Fruit fly (Drosophila melanogaster): ENCODE data around the gene Fum2.

Gene Fum2

DNA sequence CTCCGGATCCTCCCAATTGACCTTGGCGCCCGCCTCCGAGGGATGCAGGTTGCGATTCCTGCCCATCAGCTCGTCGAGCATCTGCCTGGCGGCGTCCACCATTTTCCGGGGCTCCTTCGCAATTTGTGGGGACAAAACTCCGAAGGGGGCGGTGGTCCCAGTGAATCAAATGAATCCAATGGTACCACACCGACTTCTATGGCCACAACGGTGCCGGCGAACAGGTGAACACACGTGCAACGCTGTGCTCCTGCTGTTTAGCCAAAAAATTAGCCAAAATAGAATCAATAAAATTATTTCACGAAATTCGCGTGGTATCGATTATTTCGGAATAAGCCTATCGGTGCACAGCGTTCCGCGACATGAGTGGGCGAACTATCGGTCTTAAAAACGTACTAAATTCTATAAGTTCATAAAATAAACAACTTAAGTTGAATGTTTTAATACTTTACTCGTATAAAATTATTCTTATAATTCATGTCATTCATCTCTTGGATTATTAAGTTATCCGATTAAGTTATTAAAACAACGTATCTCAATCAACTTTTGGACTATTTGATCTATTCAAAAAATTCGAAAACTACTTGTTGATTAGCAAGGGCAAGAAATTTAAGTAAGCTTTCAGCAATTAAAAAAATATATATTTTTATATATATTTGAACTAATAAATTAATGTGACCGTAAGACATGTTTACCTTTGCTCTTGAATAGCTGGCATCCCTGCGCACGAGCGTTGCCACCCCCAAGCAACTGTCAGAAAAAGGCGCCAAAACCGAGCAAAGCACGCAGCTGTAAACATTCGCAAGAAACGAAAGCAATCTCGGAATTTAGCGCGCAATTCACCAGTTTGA is 7.7 kb upstream of the Fum2 start, which contains the start of the genes CG3198 and Mcm6 (continued):
- TF ChIP-seq CG10462 (GFP tag; optimal IDR thresholded peaks at IDR 0.05) (no peak), E2f2 (GFP tag; IDR thresholded peaks at IDR 0.05) (peak; percentile 82), CTCF (GFP tag; optimal IDR thresholded peaks at IDR 0.05) (no peak), CG2712 (tag; optimal IDR thresholded peaks at IDR 0.05) (peak; percentile 18), CG42726 (GFP tag; IDR thresholded peaks at IDR 0.05; ENCODE audit: partially characterized antibody) (peak; percentile 32; the same call in 1 of the 2 replicates), Sry-δ (GFP tag; optimal IDR thresholded peaks at IDR 0.05) (peak; percentile 15), BEAF-32 (GFP tag; optimal IDR thresholded peaks at IDR 0.05) (peak; percentile 67), CG12744 (GFP tag; optimal IDR thresholded peaks at IDR 0.05) (no peak), Ets65A (GFP tag) (no peak), corto (GFP tag; optimal IDR thresholded peaks at IDR 0.05) (no peak), MESR4 (GFP tag; optimal IDR thresholded peaks at IDR 0.05) (peak; percentile 81), Rfx (GFP tag; IDR thresholded peaks at IDR 0.05) (0 out of 2 replicates have a peak, but pooled peaks have one; percentile 16), Camta (GFP tag; optimal IDR thresholded peaks at IDR 0.05) (no peak), Med (GFP tag) (peak; percentile 57), az2 (GFP tag; optimal IDR thresholded peaks at IDR 0.05) (no peak), CG5245 (GFP tag; optimal IDR thresholded peaks at IDR 0.05) (no peak), CG4854 (GFP tag; optimal IDR thresholded peaks at IDR 0.05) (no peak), Xbp1 (GFP tag; optimal IDR thresholded peaks at IDR 0.05) (peak; percentile 3), CG43689 (GFP tag; IDR thresholded peaks at IDR 0.05) (no peak), CG9797 (GFP tag; optimal IDR thresholded peaks at IDR 0.05) (peak; percentile 61), bsh (GFP tag; optimal IDR thresholded peaks at IDR 0.05) (no peak), tna (GFP tag; IDR thresholded peaks at IDR 0.05; ENCODE audit: partially characterized antibody) (0 out of 2 replicates have a peak, but pooled peaks have one; percentile 42), unc-4 (GFP tag; IDR thresholded peaks at IDR 0.05; ENCODE audit: partially characterized antibody) (peak; percentile 71), CG31224 (GFP tag; IDR thresholded peaks at IDR 0.05) (no peak), Nf-YA (GFP tag; IDR thresholded peaks at IDR 0.05) (0 out of 2 replicates have a peak, but pooled peaks have one; percentile 17), yki (optimal IDR thresholded peaks at IDR 0.05) (no peak), YL-1 (GFP tag; optimal IDR thresholded peaks at IDR 0.05) (peak; percentile 34), CG4404 (GFP tag; IDR thresholded peaks at IDR 0.05) (no peak), cwo (GFP tag; optimal IDR thresholded peaks at IDR 0.05) (no peak), pzg (GFP tag; optimal IDR thresholded peaks at IDR 0.05) (peak; percentile 48), ato (GFP tag; IDR thresholded peaks at IDR 0.05; ENCODE audit: partially characterized antibody) (peak; percentile 44; the same call in 1 of the 2 replicates), Ets97D (GFP tag; optimal IDR thresholded peaks at IDR 0.05) (peak; percentile 51), gfzf (GFP tag; optimal IDR thresholded peaks at IDR 0.05) (peak; percentile 46), CG15514 (GFP tag; optimal IDR thresholded peaks at IDR 0.05) (peak; percentile 50), CG11695 (GFP tag; IDR thresholded peaks at IDR 0.05) (no peak), CG4360 (GFP tag; IDR thresholded peaks at IDR 0.05) (no peak), CG16813 (GFP tag; IDR thresholded peaks at IDR 0.05; ENCODE audit: partially characterized antibody) (peak; percentile 54), trh (GFP tag; optimal IDR thresholded peaks at IDR 0.05) (no peak), Bgb (GFP tag; IDR thresholded peaks at IDR 0.05; ENCODE audit: partially characterized antibody) (peak; percentile 52; the same call in 1 of the 2 replicates), Fer2 (tag; optimal IDR thresholded peaks at IDR 0.05) (no peak), stc (GFP tag; IDR thresholded peaks at IDR 0.05) (no peak), CG18262 (tag; optimal IDR thresholded peaks at IDR 0.05) (peak; percentile 3), knrl (GFP tag; IDR thresholded peaks at IDR 0.05; ENCODE audit: partially characterized antibody) (peak; percentile 65; the same call in 2 of the 3 replicates), CG9437 (GFP tag; optimal IDR thresholded peaks at IDR 0.05) (peak; percentile 22), Nf-YC (tag; optimal IDR thresholded peaks at IDR 0.05) (peak; percentile 12), da (GFP tag; optimal IDR thresholded peaks at IDR 0.05) (no peak), Neu2 (GFP tag; optimal IDR thresholded peaks at IDR 0.05; ENCODE audit: borderline replicate concordance) (no peak), CG13775 (GFP tag; optimal IDR thresholded peaks at IDR 0.05) (peak; percentile 1)
